Fruit fly (Drosophila melanogaster): Measurements from ENCODE around the gene CG5250.

CG5250 gene

DNA sequence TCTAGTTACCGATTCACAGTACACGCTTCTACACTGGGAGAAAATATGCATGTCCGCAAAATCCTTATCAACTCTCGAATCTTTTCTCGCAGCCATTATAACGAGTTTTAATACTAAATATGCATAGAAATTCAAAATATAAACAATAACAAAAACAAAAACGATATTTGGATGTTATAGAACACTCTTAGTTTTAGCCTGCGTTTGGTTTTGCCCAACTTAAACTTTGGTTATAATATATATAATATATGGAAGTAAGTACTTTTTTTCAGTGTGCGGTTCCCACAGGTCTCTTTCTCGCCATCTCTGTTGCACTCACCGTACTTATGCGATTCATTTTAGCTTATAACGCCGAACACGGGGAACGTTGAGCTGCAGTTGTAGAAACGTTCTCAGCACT is 17.3 kb downstream of the CG5250 start, which contains the start of gene cry (continued):
- TF ChIP-seq HLH54F (GFP tag; optimal IDR thresholded peaks at IDR 0.05), result no peak
- TF ChIP-seq CG6254 (GFP tag; optimal IDR thresholded peaks at IDR 0.05), result peak; percentile 32
- TF ChIP-seq trh (GFP tag; optimal IDR thresholded peaks at IDR 0.05), result no peak
- TF ChIP-seq CG9727 (GFP tag; optimal IDR thresholded peaks at IDR 0.05), result peak; percentile 44
- no peak for TF ChIP-seq zen2 (GFP tag; IDR thresholded peaks at IDR 0.05; ENCODE audit: partially characterized antibody)
- TF ChIP-seq ato (GFP tag; IDR thresholded peaks at IDR 0.05; ENCODE audit: partially characterized antibody), result no peak
- TF ChIP-seq Rx (GFP tag; IDR thresholded peaks at IDR 0.05), result no peak
- TF ChIP-seq bsh (GFP tag; optimal IDR thresholded peaks at IDR 0.05), result peak; percentile 81 to 87
- no peak for TF ChIP-seq CG12236 (GFP tag; optimal IDR thresholded peaks at IDR 0.05)
- no peak for TF ChIP-seq emc (GFP tag; optimal IDR thresholded peaks at IDR 0.05)
- no peak for TF ChIP-seq crol (GFP tag; IDR thresholded peaks at IDR 0.05)
- 0 out of 3 replicates have a peak, but pooled peaks have one; percentile 35 for TF ChIP-seq CG34422 (GFP tag; IDR thresholded peaks at IDR 0.05)
- TF ChIP-seq D (optimal IDR thresholded peaks at IDR 0.05), result no peak
- peak; percentile 70 for TF ChIP-seq D (GFP tag; optimal IDR thresholded peaks at IDR 0.05)
- TF ChIP-seq CG16779 (GFP tag; IDR thresholded peaks at IDR 0.05), result no peak
- no peak for TF ChIP-seq CG18011 (GFP tag; optimal IDR thresholded peaks at IDR 0.05)
- no peak for TF ChIP-seq CG33213 (GFP tag; optimal IDR thresholded peaks at IDR 0.05)
- TF ChIP-seq CG12299 (tag; optimal IDR thresholded peaks at IDR 0.05), result no peak
- TF ChIP-seq Sry-δ (GFP tag; optimal IDR thresholded peaks at IDR 0.05), result no peak
- TF ChIP-seq Hr39 (optimal IDR thresholded peaks at IDR 0.05), result no peak
- TF ChIP-seq CG11456 (GFP tag; IDR thresholded peaks at IDR 0.05), result no peak
- 0 out of 2 replicates have a peak, but pooled peaks have one; percentile 5 for TF ChIP-seq ara (GFP tag; IDR thresholded peaks at IDR 0.05)
- no peak for TF ChIP-seq CG6683 (GFP tag; optimal IDR thresholded peaks at IDR 0.05)
- TF ChIP-seq sima (GFP tag; optimal IDR thresholded peaks at IDR 0.05), result no peak
- peak; percentile 28 for TF ChIP-seq CG2875 (GFP tag; optimal IDR thresholded peaks at IDR 0.05)
- TF ChIP-seq dysf (GFP tag; IDR thresholded peaks at IDR 0.05), result no peak
- no peak for TF ChIP-seq NK7.1 (GFP tag; optimal IDR thresholded peaks at IDR 0.05)
- TF ChIP-seq Nf-YC (tag; optimal IDR thresholded peaks at IDR 0.05), result no peak
- TF ChIP-seq Dek (tag; optimal IDR thresholded peaks at IDR 0.05), result no peak
- peak; percentile 62 for TF ChIP-seq Hr3 (GFP tag; optimal IDR thresholded peaks at IDR 0.05)
- TF ChIP-seq CG7745 (tag; optimal IDR thresholded peaks at IDR 0.05), result no peak
- no peak for TF ChIP-seq CG11093 (GFP tag; IDR thresholded peaks at IDR 0.05)
- peak; percentile 49; the same call in 1 of the 3 replicates for TF ChIP-seq croc (GFP tag; conservative IDR thresholded peaks at IDR 0.05)
- TF ChIP-seq CG5953 (GFP tag; IDR thresholded peaks at IDR 0.05), result no peak
- no peak for TF ChIP-seq D19B (GFP tag; optimal IDR thresholded peaks at IDR 0.05)
- TF ChIP-seq Sox100B (GFP tag; optimal IDR thresholded peaks at IDR 0.05), result peak; percentile 68
- no peak for TF ChIP-seq CG3163 (GFP tag; optimal IDR thresholded peaks at IDR 0.05)
- TF ChIP-seq sens-2 (GFP tag; IDR thresholded peaks at IDR 0.05), result no peak
- TF ChIP-seq bigmax (GFP tag; optimal IDR thresholded peaks at IDR 0.05), result no peak
- TF ChIP-seq CG14667 (GFP tag; IDR thresholded peaks at IDR 0.05), result no peak
- TF ChIP-seq CTCF (GFP tag; optimal IDR thresholded peaks at IDR 0.05), result no peak
- TF ChIP-seq fd64A (GFP tag; optimal IDR thresholded peaks at IDR 0.05), result no peak
- peak; percentile 11 for TF ChIP-seq cg (GFP tag; optimal IDR thresholded peaks at IDR 0.05)
- no peak for TF ChIP-seq fd102C (GFP tag; optimal IDR thresholded peaks at IDR 0.05)
- TF ChIP-seq pfk (GFP tag; optimal IDR thresholded peaks at IDR 0.05), result no peak
- no peak for TF ChIP-seq kni (GFP tag; optimal IDR thresholded peaks at IDR 0.05)
- no peak for TF ChIP-seq rib (GFP tag; IDR thresholded peaks at IDR 0.05)
- no peak for TF ChIP-seq mam (GFP tag; optimal IDR thresholded peaks at IDR 0.05)
- TF ChIP-seq CG31224 (GFP tag; IDR thresholded peaks at IDR 0.05), result no peak
- peak; percentile 52 for TF ChIP-seq CG17385 (GFP tag; optimal IDR thresholded peaks at IDR 0.05)
- no peak for TF ChIP-seq klu (GFP tag; IDR thresholded peaks at IDR 0.05)
- no peak for TF ChIP-seq Fer3 (tag; optimal IDR thresholded peaks at IDR 0.05)
- TF ChIP-seq sisA (GFP tag; IDR thresholded peaks at IDR 0.05), result peak; percentile 41; the same call in 1 of the 2 replicates
